Worm (Caenorhabditis elegans): Measurements from ENCODE around the gene C36B7.5.

DNA sequence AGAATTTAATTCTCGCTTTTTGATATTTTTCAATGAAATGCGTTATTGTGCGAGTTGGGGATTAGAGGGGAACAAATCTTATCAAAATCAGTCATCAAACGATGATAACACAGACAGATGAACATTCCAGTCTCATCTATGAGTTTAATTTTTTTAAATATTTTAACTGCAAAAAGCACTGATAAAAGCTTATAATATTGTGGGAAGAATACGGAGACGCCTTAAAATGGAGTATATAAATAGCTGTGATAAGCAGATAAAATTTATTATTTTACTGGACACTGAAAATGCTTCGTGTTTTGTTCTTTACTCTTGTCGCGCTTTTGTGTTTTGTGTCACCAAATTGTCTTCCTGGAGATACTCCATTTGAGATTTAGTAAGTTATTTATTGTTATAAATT is 43.4 kb upstream of the C36B7.5 start, which contains the start of gene clec-86:
- TF ChIP-seq him-1 (tag; optimal IDR thresholded peaks at IDR 0.05) (no peak), dao-5 (tag; optimal IDR thresholded peaks at IDR 0.05) (no peak)

Measured in whole organism, L4/young adult.